Worm (Caenorhabditis elegans): ENCODE data around the gene C32D5.12.

Gene C32D5.12

ce11 chrII:6348360-6348759, 10.4 kb downstream of the C32D5.12 start (continued):
- peak; percentile 52 for TF ChIP-seq F22D6.2 (tag; optimal IDR thresholded peaks at IDR 0.05)
- no peak for TF ChIP-seq ztf-22 (GFP tag; optimal IDR thresholded peaks at IDR 0.05)
- TF ChIP-seq ztf-18 (tag; optimal IDR thresholded peaks at IDR 0.05), result peak; percentile 63
- no peak for TF ChIP-seq hlh-12 (tag; optimal IDR thresholded peaks at IDR 0.05)
- no peak for TF ChIP-seq F10E7.11 (tag; optimal IDR thresholded peaks at IDR 0.05)
- TF ChIP-seq ceh-27 (GFP tag; optimal IDR thresholded peaks at IDR 0.05), result peak; percentile 87
- TF ChIP-seq ceh-58 (GFP tag; IDR thresholded peaks at IDR 0.05), result no peak
- peak; percentile 67 for TF ChIP-seq ztf-26 (tag; optimal IDR thresholded peaks at IDR 0.05)
- no peak for TF ChIP-seq Y79H2A.3 (GFP tag; conservative IDR thresholded peaks at IDR 0.05)
- TF ChIP-seq ccch-3 (GFP tag; optimal IDR thresholded peaks at IDR 0.05), result no peak
- TF ChIP-seq hrde-1 (tag; optimal IDR thresholded peaks at IDR 0.05; ENCODE audit: borderline replicate concordance), result no peak
- no peak for TF ChIP-seq lsl-1 (GFP tag; optimal IDR thresholded peaks at IDR 0.05)
- no peak for TF ChIP-seq hlh-26 (GFP tag; conservative IDR thresholded peaks at IDR 0.05)
- no peak for TF ChIP-seq mes-4 (tag; optimal IDR thresholded peaks at IDR 0.05)
- peak; percentile 80 for TF ChIP-seq nhr-80 (tag; optimal IDR thresholded peaks at IDR 0.05)
- TF ChIP-seq ZK185.1 (tag; optimal IDR thresholded peaks at IDR 0.05; ENCODE audit: poor library complexity, severe bottlenecking), result peak; percentile 83
- no peak for TF ChIP-seq rec-8 (tag; optimal IDR thresholded peaks at IDR 0.05)
- TF ChIP-seq tbx-9 (tag; optimal IDR thresholded peaks at IDR 0.05; ENCODE audit: borderline replicate concordance), result no peak
- no peak for TF ChIP-seq him-1 (tag; optimal IDR thresholded peaks at IDR 0.05)
- peak; percentile 82 for TF ChIP-seq zfh-2 (GFP tag; conservative IDR thresholded peaks at IDR 0.05)
- TF ChIP-seq C17E4.6 (GFP tag; IDR thresholded peaks at IDR 0.05), result 0 out of 2 replicates have a peak, but pooled peaks have one; percentile 38
- TF ChIP-seq dpff-1 (tag; optimal IDR thresholded peaks at IDR 0.05), result no peak
- TF ChIP-seq chd-7 (tag; optimal IDR thresholded peaks at IDR 0.05), result peak; percentile 64
- TF ChIP-seq die-1 (tag; optimal IDR thresholded peaks at IDR 0.05), result peak; percentile 35
- TF ChIP-seq egl-18 (GFP tag; IDR thresholded peaks at IDR 0.05), result peak; percentile 42; the same call in 1 of the 2 replicates
- TF ChIP-seq somi-1 (GFP tag; optimal IDR thresholded peaks at IDR 0.05), result peak; percentile 64
- TF ChIP-seq F39B2.1 (GFP tag; IDR thresholded peaks at IDR 0.05), result no peak
- no peak for TF ChIP-seq snpc-4 (GFP tag; optimal IDR thresholded peaks at IDR 0.05)
- TF ChIP-seq snpc-4 (tag; optimal IDR thresholded peaks at IDR 0.05), result peak in 3 of 4 experiments; percentile 4 to 56 (median 53)
- TF ChIP-seq ztf-6 (GFP tag; IDR thresholded peaks at IDR 0.05), result no peak
- TF ChIP-seq mxl-1 (tag; optimal IDR thresholded peaks at IDR 0.05), result no peak
- TF ChIP-seq lag-1 (GFP tag; IDR thresholded peaks at IDR 0.05), result no peak
- no peak; the same call in 1 of the 2 replicates for TF ChIP-seq ceh-100 (GFP tag; IDR thresholded peaks at IDR 0.05)
- no peak for TF ChIP-seq lsy-27 (tag; optimal IDR thresholded peaks at IDR 0.05; ENCODE audit: borderline replicate concordance, insufficient read depth)
- peak; percentile 75 for TF ChIP-seq K12H6.12 (tag; optimal IDR thresholded peaks at IDR 0.05)

- TF ChIP-seq hlh-26 (GFP tag; conservative IDR thresholded peaks at IDR 0.05) (no peak), madf-8 (GFP tag; conservative IDR thresholded peaks at IDR 0.05) (no peak), F57C9.4 (tag; optimal IDR thresholded peaks at IDR 0.05) (no peak), unc-62 (GFP tag; optimal IDR thresholded peaks at IDR 0.05) (no peak), B0035.1 (tag; optimal IDR thresholded peaks at IDR 0.05) (no peak), athp-1 (tag; optimal IDR thresholded peaks at IDR 0.05) (peak; percentile 72), dpff-1 (tag; optimal IDR thresholded peaks at IDR 0.05) (no peak), F37B4.10 (GFP tag; IDR thresholded peaks at IDR 0.05) (no peak), ztf-6 (GFP tag; IDR thresholded peaks at IDR 0.05) (0 out of 2 replicates have a peak, but pooled peaks have one; percentile 23), ceh-79 (tag; optimal IDR thresholded peaks at IDR 0.05) (no peak), nfya-2 (GFP tag; IDR thresholded peaks at IDR 0.05) (no peak), lin-35 (GFP tag; optimal IDR thresholded peaks at IDR 0.05) (peak in 1 of 3 experiments; percentile 60), cebp-1 (GFP tag; IDR thresholded peaks at IDR 0.05) (peak; percentile 87), cebp-1 (tag; optimal IDR thresholded peaks at IDR 0.05) (peak; percentile 96), gei-17 (GFP tag; optimal IDR thresholded peaks at IDR 0.05) (no peak), ekl-4 (GFP tag; IDR thresholded peaks at IDR 0.05) (0 out of 2 replicates have a peak, but pooled peaks have one; percentile 71), snpc-4 (GFP tag; optimal IDR thresholded peaks at IDR 0.05) (no peak), snpc-4 (tag; optimal IDR thresholded peaks at IDR 0.05) (peak in 3 of 4 experiments; percentile 1 to 12 (median 10))
These were observed 11.3 kb downstream of the C32D5.12 start, which contains the start of gene lgg-1 for ce11 chrII:6347341-6348118. Gene lgg-1 (minus strand): TSS chrII:6347719.

All from whole organism, young adult.